Fruit fly (Drosophila melanogaster): ENCODE measurements around the gene CG17258.
A peak's percentile ranks its signal among the peaks of the same experiment; 100 is the strongest.

The CG17258 gene

DNA sequence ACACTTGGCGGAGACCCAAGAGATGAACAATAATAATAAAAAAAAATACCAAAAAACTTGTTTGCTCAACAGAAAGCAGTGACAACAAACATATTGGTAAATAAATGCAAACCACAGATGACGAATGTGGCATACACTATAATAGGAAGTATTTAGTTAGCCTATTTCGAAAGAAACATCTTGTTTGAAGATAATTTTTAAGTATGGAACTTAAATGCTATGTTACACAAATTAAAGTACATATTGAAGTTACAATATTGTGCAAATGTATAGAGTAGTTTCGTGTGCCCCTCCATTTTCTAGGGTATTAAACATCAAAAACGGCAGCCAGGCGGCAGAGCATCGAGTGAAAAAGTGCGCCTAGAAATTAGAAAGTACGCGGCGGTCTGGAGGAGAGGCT lies 31.7 kb downstream of the CG17258 start (continued):
- TF ChIP-seq sr (GFP tag; IDR thresholded peaks at IDR 0.05) = no peak
- no peak for TF ChIP-seq CG30020 (tag; optimal IDR thresholded peaks at IDR 0.05)
- no peak for TF ChIP-seq bowl (GFP tag; IDR thresholded peaks at IDR 0.05)
- TF ChIP-seq slp2 (GFP tag; optimal IDR thresholded peaks at IDR 0.05) = no peak
- peak; percentile 15 for TF ChIP-seq trem (tag; optimal IDR thresholded peaks at IDR 0.05)
- 0 out of 3 replicates have a peak, but pooled peaks have one; percentile 21 for TF ChIP-seq H15 (GFP tag; IDR thresholded peaks at IDR 0.05)
- peak; percentile 60 for TF ChIP-seq CG10979 (tag; optimal IDR thresholded peaks at IDR 0.05)
- peak; percentile 52 for TF ChIP-seq fd64A (GFP tag; optimal IDR thresholded peaks at IDR 0.05)
- TF ChIP-seq Six4 (GFP tag; optimal IDR thresholded peaks at IDR 0.05) = peak; percentile 45

DNA sequence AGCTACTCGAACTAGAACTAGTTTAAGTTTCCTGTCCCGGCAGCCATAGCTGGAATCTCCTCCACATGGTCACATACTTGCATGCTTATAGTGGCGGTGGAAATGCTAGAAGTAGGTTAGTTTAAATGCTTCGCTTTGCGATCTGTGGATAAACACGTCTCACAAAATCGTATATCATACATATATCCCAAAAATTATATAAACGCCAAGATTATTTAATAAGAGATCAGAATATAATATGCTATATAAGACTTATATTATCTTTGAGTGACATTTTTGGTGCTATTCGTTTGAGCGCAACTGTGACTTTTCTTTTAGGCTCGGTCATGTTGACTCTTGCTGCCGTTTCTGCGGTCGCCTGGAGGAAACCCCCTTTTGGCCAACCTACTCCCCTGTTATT lies 33.2 kb downstream of the CG17258 start:
- TF ChIP-seq knrl (GFP tag; IDR thresholded peaks at IDR 0.05; ENCODE audit: partially characterized antibody) (no peak), CG10959 (GFP tag; IDR thresholded peaks at IDR 0.05) (no peak), Ets65A (GFP tag) (peak; percentile 49), sens (GFP tag) (peak; percentile 50), CG11456 (GFP tag; IDR thresholded peaks at IDR 0.05) (no peak), Sox102F (GFP tag; optimal IDR thresholded peaks at IDR 0.05) (peak; percentile 13), toy (GFP tag; IDR thresholded peaks at IDR 0.05) (no peak), Xrp1 (GFP tag; IDR thresholded peaks at IDR 0.05) (peak; percentile 9; the same call in 1 of the 2 replicates), lola (GFP tag; optimal IDR thresholded peaks at IDR 0.05) (no peak), lab (GFP tag; optimal IDR thresholded peaks at IDR 0.05) (no peak), ac (GFP tag; optimal IDR thresholded peaks at IDR 0.05) (no peak), gem (tag; optimal IDR thresholded peaks at IDR 0.05) (peak; percentile 22)

DNA sequence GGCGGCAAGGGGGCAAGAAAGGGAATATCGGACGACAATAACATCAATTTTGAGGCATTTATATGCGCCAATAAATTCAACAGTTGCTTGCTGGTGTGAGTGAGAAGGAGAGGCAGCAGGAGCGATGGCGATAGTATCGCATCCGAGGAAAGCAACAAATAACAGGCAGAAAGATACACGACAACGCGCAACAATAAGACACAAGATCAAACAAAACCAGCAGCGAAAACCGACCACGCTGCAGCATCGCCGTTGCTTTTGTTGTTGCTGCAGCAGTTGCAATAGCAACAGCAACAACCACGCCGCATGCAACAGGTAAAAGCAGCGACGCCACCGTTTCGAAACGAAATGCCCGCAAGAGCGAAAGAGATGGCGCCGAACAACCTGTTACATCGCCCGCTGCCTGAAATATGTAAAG lies 34.6 kb downstream of the CG17258 start:
- TF ChIP-seq kah (GFP tag; optimal IDR thresholded peaks at IDR 0.05) = peak; percentile 79
- 0 out of 3 replicates have a peak, but pooled peaks have one; percentile 4 for TF ChIP-seq CG6791 (GFP tag; IDR thresholded peaks at IDR 0.05; ENCODE audit: partially characterized antibody)
- no peak for TF ChIP-seq CG32772 (GFP tag; IDR thresholded peaks at IDR 0.05)
- 0 out of 2 replicates have a peak, but pooled peaks have one; percentile 35 for TF ChIP-seq sna (GFP tag; IDR thresholded peaks at IDR 0.05; ENCODE audit: partially characterized antibody)
- TF ChIP-seq amos (GFP tag; IDR thresholded peaks at IDR 0.05; ENCODE audit: partially characterized antibody) = peak; percentile 20; the same call in 1 of the 2 replicates
- TF ChIP-seq CG3838 (GFP tag; optimal IDR thresholded peaks at IDR 0.05) = peak; percentile 41
- peak; percentile 90 for TF ChIP-seq CG15479 (GFP tag; optimal IDR thresholded peaks at IDR 0.05)
- peak in 1 of 2 experiments; percentile 93 for TF ChIP-seq tll (GFP tag; optimal IDR thresholded peaks at IDR 0.05)
- peak; percentile 49; the same call in 2 of the 3 replicates for TF ChIP-seq Doc3 (GFP tag; IDR thresholded peaks at IDR 0.05; ENCODE audit: partially characterized antibody)
- no peak for TF ChIP-seq Optix (GFP tag; IDR thresholded peaks at IDR 0.05)
- 0 out of 3 replicates have a peak, but pooled peaks have one; percentile 30 for TF ChIP-seq CG6175 (GFP tag; IDR thresholded peaks at IDR 0.05)
- TF ChIP-seq Rfx (GFP tag; IDR thresholded peaks at IDR 0.05) = no peak
- no peak for TF ChIP-seq CG1647 (GFP tag; optimal IDR thresholded peaks at IDR 0.05)
- peak; percentile 53 for TF ChIP-seq Nf-YB (GFP tag; optimal IDR thresholded peaks at IDR 0.05)
- no peak for TF ChIP-seq CG34422 (GFP tag; IDR thresholded peaks at IDR 0.05)
- no peak for TF ChIP-seq Bdp1 (GFP tag; optimal IDR thresholded peaks at IDR 0.05)
- TF ChIP-seq kni (GFP tag; optimal IDR thresholded peaks at IDR 0.05) = peak; percentile 45
- TF ChIP-seq CG15269 (tag; optimal IDR thresholded peaks at IDR 0.05) = no peak
- no peak for TF ChIP-seq slp2 (GFP tag; optimal IDR thresholded peaks at IDR 0.05)
- no peak for TF ChIP-seq al (GFP tag; IDR thresholded peaks at IDR 0.05)
- TF ChIP-seq BEAF-32 (GFP tag; optimal IDR thresholded peaks at IDR 0.05) = peak; percentile 41
- peak; percentile 31; the same call in 1 of the 3 replicates for TF ChIP-seq CG16813 (GFP tag; IDR thresholded peaks at IDR 0.05; ENCODE audit: partially characterized antibody)
- no peak for TF ChIP-seq CG10565 (GFP tag; optimal IDR thresholded peaks at IDR 0.05)
- no peak for TF ChIP-seq ase (GFP tag; IDR thresholded peaks at IDR 0.05)
- TF ChIP-seq vvl (GFP tag; IDR thresholded peaks at IDR 0.05) = peak; percentile 66; the same call in 1 of the 2 replicates
- TF ChIP-seq jumu (GFP tag; optimal IDR thresholded peaks at IDR 0.05) = no peak
- 0 out of 2 replicates have a peak, but pooled peaks have one; percentile 29 for TF ChIP-seq crol (GFP tag; IDR thresholded peaks at IDR 0.05)
- TF ChIP-seq unc-4 (GFP tag; IDR thresholded peaks at IDR 0.05; ENCODE audit: partially characterized antibody) = 0 out of 2 replicates have a peak, but pooled peaks have one; percentile 17
